Fruit fly (Drosophila melanogaster): ENCODE data around the gene CG33658.
A peak's percentile ranks its signal among the peaks of the same experiment; 100 is the strongest.

The CG33658 gene

DNA sequence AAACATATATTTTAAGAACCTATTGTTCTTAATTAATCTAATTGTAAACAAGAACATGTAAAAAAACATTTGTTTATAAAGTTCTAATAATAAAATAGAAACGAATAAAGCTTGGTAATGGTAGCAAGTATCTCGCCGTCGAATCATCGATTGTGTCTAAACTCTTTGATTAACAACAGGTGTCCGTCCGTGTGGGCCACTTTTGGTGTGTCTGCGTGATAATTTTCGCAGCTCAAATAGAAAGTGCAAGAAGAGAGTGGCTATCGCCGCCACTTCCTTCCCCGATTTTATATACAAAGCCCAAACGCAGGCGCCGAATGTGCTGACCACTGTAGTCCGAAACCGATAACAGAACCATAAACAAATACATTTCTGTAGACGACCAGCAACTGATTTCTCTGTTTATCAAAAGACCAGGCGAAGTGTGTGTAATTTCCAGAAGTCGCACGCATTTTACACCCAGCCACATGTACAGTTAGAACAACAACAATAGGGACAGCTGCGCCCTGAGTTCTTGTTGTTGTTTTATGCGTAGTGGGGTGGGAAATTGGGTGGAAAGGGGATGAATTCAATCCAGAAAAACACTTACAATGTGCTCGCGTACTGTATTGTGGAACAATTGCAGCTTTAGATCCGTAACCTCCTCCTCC lies 27.9 kb downstream of the CG33658 start:
- no peak for TF ChIP-seq CG32121 (GFP tag; IDR thresholded peaks at IDR 0.05)
- no peak for TF ChIP-seq CG34367 (tag; optimal IDR thresholded peaks at IDR 0.05)
- peak; percentile 64 for TF ChIP-seq CG12605 (GFP tag; IDR thresholded peaks at IDR 0.05)
- TF ChIP-seq Snoo (tag; optimal IDR thresholded peaks at IDR 0.05), result no peak

DNA sequence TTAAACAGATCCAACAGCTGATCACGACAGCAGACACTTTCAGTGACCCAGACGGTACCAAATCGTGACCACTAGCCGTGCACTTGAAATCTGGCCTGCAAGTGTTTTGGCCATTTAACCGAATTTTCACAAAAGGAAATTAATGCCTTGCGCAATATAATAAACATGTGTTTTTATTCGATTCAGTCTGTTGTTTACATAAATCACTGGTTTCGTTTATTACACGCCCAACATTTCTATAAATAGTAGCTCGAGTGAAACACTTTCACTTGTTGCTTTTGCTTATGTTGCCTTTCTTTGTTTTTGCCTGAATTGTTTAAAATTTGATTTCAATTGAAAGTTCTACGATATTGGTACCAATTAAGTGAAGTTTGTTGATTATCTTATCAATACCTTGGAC lies 28.6 kb downstream of the CG33658 start:
- TF ChIP-seq CG10348 (GFP tag; IDR thresholded peaks at IDR 0.05) (no peak), rn (GFP tag; IDR thresholded peaks at IDR 0.05) (no peak), CG8159 (tag; optimal IDR thresholded peaks at IDR 0.05) (no peak), gl (tag; optimal IDR thresholded peaks at IDR 0.05) (no peak), CG4496 (GFP tag; IDR thresholded peaks at IDR 0.05) (no peak), CG17806 (tag; optimal IDR thresholded peaks at IDR 0.05) (no peak), CG8301 (tag; optimal IDR thresholded peaks at IDR 0.05) (no peak), Ets98B (GFP tag; IDR thresholded peaks at IDR 0.05) (no peak), CG32121 (GFP tag; IDR thresholded peaks at IDR 0.05) (no peak), CG13204 (GFP tag; optimal IDR thresholded peaks at IDR 0.05) (no peak), CG34367 (tag; optimal IDR thresholded peaks at IDR 0.05) (no peak), CG12605 (GFP tag; IDR thresholded peaks at IDR 0.05) (no peak), CG15710 (tag; optimal IDR thresholded peaks at IDR 0.05) (no peak), Pif1A (GFP tag; optimal IDR thresholded peaks at IDR 0.05) (no peak), D1 (tag; optimal IDR thresholded peaks at IDR 0.05) (no peak), Pif1B (GFP tag; optimal IDR thresholded peaks at IDR 0.05) (no peak)

DNA sequence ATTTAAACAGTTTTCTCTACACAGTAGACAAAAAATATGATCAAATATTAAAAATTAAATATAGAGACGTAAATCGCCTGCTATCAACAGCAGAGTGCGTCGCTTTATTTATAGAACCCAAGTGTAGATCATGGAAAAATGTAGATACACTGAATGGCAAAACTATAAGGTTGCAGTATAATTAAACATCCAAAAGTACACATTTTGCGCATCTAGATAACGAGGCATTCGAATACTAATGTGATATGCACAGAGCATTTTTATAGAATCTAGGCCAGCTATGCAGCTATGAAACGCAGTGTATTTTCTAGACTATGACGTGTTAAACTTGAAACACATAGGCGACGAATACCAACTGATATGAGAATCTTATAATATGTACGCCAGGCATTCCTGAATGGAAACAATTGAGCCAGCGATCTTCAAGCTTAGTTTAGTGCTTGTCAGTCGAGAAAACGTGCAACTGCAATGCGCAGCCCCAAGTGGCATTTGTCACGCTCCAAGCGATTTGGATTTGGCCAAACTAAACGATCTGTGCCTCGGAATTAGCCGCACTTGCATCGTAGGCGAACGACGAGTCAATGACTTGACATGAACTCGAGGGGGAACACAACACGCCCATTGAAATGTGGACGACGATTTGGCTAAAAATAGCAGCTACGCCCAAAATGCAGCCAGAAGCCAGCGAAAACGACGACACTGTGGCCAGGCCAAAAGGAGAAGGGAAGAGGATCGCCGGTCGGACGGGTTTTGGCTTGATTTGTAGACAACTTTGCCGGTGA lies 29.9 kb downstream of the CG33658 start:
- TF ChIP-seq rn (GFP tag; IDR thresholded peaks at IDR 0.05), result peak; percentile 89
- peak; percentile 90 for TF ChIP-seq CG15710 (tag; optimal IDR thresholded peaks at IDR 0.05)
- TF ChIP-seq Pif1B (GFP tag; optimal IDR thresholded peaks at IDR 0.05), result peak; percentile 93
- peak; percentile 98 for TF ChIP-seq CG4496 (GFP tag; IDR thresholded peaks at IDR 0.05)
- peak; percentile 85 for TF ChIP-seq gl (tag; optimal IDR thresholded peaks at IDR 0.05)
- TF ChIP-seq Pif1A (GFP tag; optimal IDR thresholded peaks at IDR 0.05), result peak; percentile 93
- TF ChIP-seq CG9948 (tag; optimal IDR thresholded peaks at IDR 0.05), result peak; percentile 88
- TF ChIP-seq CG13204 (GFP tag; optimal IDR thresholded peaks at IDR 0.05), result no peak
- peak; percentile 92 for TF ChIP-seq CG17806 (tag; optimal IDR thresholded peaks at IDR 0.05)
- peak; percentile 94 for TF ChIP-seq CG12605 (GFP tag; IDR thresholded peaks at IDR 0.05)
- peak; percentile 69 for TF ChIP-seq Snoo (tag; optimal IDR thresholded peaks at IDR 0.05)
- TF ChIP-seq EcR (GFP tag; optimal IDR thresholded peaks at IDR 0.05), result peak; percentile 95
- TF ChIP-seq CG34367 (tag; optimal IDR thresholded peaks at IDR 0.05), result peak; percentile 92
- TF ChIP-seq CG32121 (GFP tag; IDR thresholded peaks at IDR 0.05), result peak; percentile 93
- TF ChIP-seq D1 (tag; optimal IDR thresholded peaks at IDR 0.05), result no peak
- TF ChIP-seq CG14655 (GFP tag; optimal IDR thresholded peaks at IDR 0.05), result peak; percentile 96
- peak; percentile 95 for TF ChIP-seq CG8301 (tag; optimal IDR thresholded peaks at IDR 0.05)
- peak; percentile 98 for TF ChIP-seq fd96Ca (GFP tag; IDR thresholded peaks at IDR 0.05)
- peak; percentile 85 for TF ChIP-seq CG10348 (GFP tag; IDR thresholded peaks at IDR 0.05)
- TF ChIP-seq CG8159 (tag; optimal IDR thresholded peaks at IDR 0.05), result peak; percentile 88
- TF ChIP-seq Ets98B (GFP tag; IDR thresholded peaks at IDR 0.05), result peak; percentile 97

DNA sequence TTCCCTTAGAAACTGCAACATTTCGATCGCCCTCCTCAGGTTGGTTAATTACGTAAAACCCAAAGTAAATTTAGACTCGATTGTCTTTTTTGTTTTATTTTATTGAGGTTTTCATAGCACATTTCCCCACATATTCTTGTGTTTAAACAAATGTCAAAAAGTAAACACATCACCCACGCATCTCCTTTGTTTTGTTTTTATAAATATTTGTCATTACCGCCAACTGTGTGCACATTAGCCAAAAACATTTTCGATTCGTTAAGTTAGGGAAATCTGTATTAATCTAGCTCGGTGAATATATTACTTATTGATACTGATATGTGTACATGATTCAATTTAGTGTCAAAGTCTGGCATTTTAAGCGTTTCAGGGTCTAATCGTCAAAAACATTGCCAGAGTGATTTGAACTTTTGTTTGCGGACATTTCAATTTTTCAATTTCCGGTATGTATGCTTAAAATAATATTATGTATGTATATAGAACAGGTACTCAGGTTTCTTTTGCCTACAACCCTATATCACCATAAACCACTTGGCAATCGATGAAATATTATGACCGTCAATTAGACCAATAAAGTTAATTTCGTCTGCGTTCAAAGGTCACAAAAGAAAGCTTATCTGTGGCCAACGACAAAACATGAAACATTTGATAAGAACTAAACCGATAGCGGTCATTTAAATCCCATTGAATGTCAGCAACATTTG lies 31.2 kb downstream of the CG33658 start:
- TF ChIP-seq CG15710 (tag; optimal IDR thresholded peaks at IDR 0.05) (no peak), rn (GFP tag; IDR thresholded peaks at IDR 0.05) (no peak), CG10348 (GFP tag; IDR thresholded peaks at IDR 0.05) (no peak), CG14655 (GFP tag; optimal IDR thresholded peaks at IDR 0.05) (no peak), gl (tag; optimal IDR thresholded peaks at IDR 0.05) (no peak), Pif1A (GFP tag; optimal IDR thresholded peaks at IDR 0.05) (no peak)

DNA sequence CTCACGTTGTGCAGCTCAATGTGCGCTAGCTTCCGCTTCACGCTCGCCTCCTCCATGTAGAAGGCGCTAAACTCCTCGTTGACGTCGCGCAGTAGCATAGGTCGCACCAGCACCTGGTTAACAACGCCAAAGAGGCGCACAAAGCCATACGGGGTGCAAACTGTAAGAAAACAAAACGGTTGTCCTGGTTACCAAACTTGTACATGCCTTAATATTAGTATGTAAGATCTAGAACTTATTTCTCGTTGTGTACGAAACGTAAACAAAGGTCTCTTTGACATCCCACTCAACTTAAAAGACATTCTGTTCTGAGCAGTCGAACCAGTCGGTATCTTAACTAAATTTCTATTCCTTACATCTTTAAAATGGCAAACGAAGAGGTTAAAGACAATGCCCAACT lies 33.6 kb downstream of the CG33658 start, which contains the start of gene CG6980:
TSS of gene CG6980 (plus strand) at position 301 of the 400 bp plus-strand sequence.
- TF ChIP-seq CG14655 (GFP tag; optimal IDR thresholded peaks at IDR 0.05) (no peak), D1 (tag; optimal IDR thresholded peaks at IDR 0.05) (no peak), CG8301 (tag; optimal IDR thresholded peaks at IDR 0.05) (no peak), Pif1B (GFP tag; optimal IDR thresholded peaks at IDR 0.05) (no peak), CG17806 (tag; optimal IDR thresholded peaks at IDR 0.05) (no peak), CG8159 (tag; optimal IDR thresholded peaks at IDR 0.05) (no peak), CG9948 (tag; optimal IDR thresholded peaks at IDR 0.05) (no peak), fd96Ca (GFP tag; IDR thresholded peaks at IDR 0.05) (no peak), gl (tag; optimal IDR thresholded peaks at IDR 0.05) (no peak)

DNA sequence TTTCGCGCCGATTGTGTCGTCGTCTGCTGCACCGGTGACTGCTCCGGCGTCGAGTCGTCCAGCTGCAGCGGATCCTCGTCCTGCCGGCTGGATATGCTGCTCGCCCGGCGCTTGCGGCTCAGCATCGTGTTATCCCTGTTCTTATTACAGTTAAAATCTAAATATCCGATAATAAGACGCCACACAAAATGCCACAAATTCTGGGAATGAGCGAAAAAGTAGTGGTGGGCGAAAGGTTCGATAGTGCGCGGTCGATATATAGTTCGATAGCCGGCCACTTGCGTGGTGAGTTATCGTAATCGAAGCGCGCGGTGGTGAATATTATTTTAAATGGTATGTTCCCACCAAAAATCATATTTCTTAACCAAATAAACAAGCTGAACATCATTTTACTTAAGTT lies 35.9 kb downstream of the CG33658 start, which contains the start of gene polybromo:
TSS of gene polybromo (minus strand) at position 212 of the 400 bp plus-strand sequence.
- no peak for TF ChIP-seq CG34367 (tag; optimal IDR thresholded peaks at IDR 0.05)
- no peak for TF ChIP-seq gl (tag; optimal IDR thresholded peaks at IDR 0.05)
- TF ChIP-seq CG10348 (GFP tag; IDR thresholded peaks at IDR 0.05), result no peak

Measured in whole organism, pupa.